Worm (Caenorhabditis elegans): ENCODE data around the gene T09B9.4.

- TF ChIP-seq ets-7 (tag; optimal IDR thresholded peaks at IDR 0.05): no peak
- TF ChIP-seq ama-1 (optimal IDR thresholded peaks at IDR 0.05): no peak
- TF ChIP-seq aly-1 (tag; optimal IDR thresholded peaks at IDR 0.05): no peak
- TF ChIP-seq hmg-4 (GFP tag; optimal IDR thresholded peaks at IDR 0.05): no peak
- no peak for TF ChIP-seq hmbx-1 (tag; optimal IDR thresholded peaks at IDR 0.05)
- no peak for TF ChIP-seq tbx-11 (GFP tag; IDR thresholded peaks at IDR 0.05)
- no peak for TF ChIP-seq ceh-36 (tag; optimal IDR thresholded peaks at IDR 0.05)
- no peak for TF ChIP-seq tra-4 (tag; optimal IDR thresholded peaks at IDR 0.05)
- no peak for TF ChIP-seq flt-1 (GFP tag; IDR thresholded peaks at IDR 0.05)
- TF ChIP-seq hnd-1 (tag; optimal IDR thresholded peaks at IDR 0.05): no peak
- TF ChIP-seq scrt-1 (GFP tag; IDR thresholded peaks at IDR 0.05): no peak
Observed at ce11 chrX:9796063-9796462, 21.9 kb upstream of the T09B9.4 start.
